Worm (Caenorhabditis elegans) whole organism, L1 larva: ENCODE measurements around the gene cyn-16.

Experiments used
- hlh-17 ChIP-seq: fragments of 200-800 bp; sonication (Bioruptor generic); optimal IDR thresholded peaks from 2 replicates; lab custom pipeline; 2018; ENCODE audit warnings: missing genetic modification characterization, mild to moderate bottlenecking, missing compliant biosample characterization, moderate library complexity, borderline replicate concordance
- vab-15 ChIP-seq: sonication (generic microtip); optimal IDR thresholded peaks from 2 replicates; lab custom pipeline; 2017; ENCODE audit warnings: missing genotype, mild to moderate bottlenecking, missing genetic modification characterization, missing compliant biosample characterization
- xbp-1 ChIP-seq: sonication (generic microtip); optimal IDR thresholded peaks from 2 replicates; lab custom pipeline; 2016; ENCODE audit warnings: missing genetic modification characterization, missing compliant biosample characterization
- ztf-11 ChIP-seq, 2 experiments: sonication (generic microtip); optimal IDR thresholded peaks; 2 replicates each; lab custom pipeline; 2016 to 2017; ENCODE audit warnings: missing genetic modification characterization in 2 of 2, missing biosample characterization in 1 of 2, missing compliant biosample characterization in 1 of 2

DNA sequence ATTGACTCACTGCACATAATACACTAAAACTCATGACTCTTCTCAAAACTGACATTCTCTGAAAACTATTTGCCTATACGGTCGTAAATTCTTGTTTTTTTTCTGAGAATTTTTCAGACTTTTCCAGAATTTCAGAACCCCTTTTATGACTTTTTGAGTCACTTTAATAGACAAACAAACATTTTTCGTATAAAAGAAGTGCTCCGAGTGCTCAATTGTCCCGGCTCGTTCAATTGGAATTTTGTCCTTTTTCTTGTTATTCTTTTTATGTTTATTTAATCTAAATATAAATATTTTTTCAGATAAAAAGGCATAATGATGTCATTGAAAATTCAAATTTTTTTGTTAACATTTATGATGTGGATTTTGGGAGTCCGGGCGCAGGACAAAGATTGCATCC is 37.6 kb downstream of the cyn-16 start, which contains the start of gene Y17G7B.23:
- TF ChIP-seq xbp-1 (tag; lab: Kevin White, UChicago): no peak
- TF ChIP-seq hlh-17 (GFP tag; lab: Kevin White, UChicago): no peak
- TF ChIP-seq vab-15 (tag; lab: Kevin White, UChicago): no peak
- TF ChIP-seq ztf-11 (tag; optimal IDR thresholded peaks at IDR 0.05; lab: Kevin White, UChicago): no peak
